Fruit fly (Drosophila melanogaster): Measurements from ENCODE around the gene Unc-76.

Gene Unc-76

dm6 chrX:2088798-2089197 lies 8.4 kb downstream of the Unc-76 start:
- no peak for TF ChIP-seq Dfd (GFP tag; optimal IDR thresholded peaks at IDR 0.05)
- no peak for TF ChIP-seq br (GFP tag; optimal IDR thresholded peaks at IDR 0.05)

- TF ChIP-seq Hr83 (GFP tag; optimal IDR thresholded peaks at IDR 0.05; ENCODE audit: poor library complexity, severe bottlenecking) (no peak), foxo (GFP tag; optimal IDR thresholded peaks at IDR 0.05) (no peak), Dif (GFP tag; optimal IDR thresholded peaks at IDR 0.05; ENCODE audit: partially characterized antibody) (no peak), dsf (GFP tag; optimal IDR thresholded peaks at IDR 0.05; ENCODE audit: borderline replicate concordance) (no peak), Vsx2 (GFP tag; optimal IDR thresholded peaks at IDR 0.05; ENCODE audit: partially characterized antibody) (no peak), h (GFP tag; optimal IDR thresholded peaks at IDR 0.05) (no peak), CG9705 (GFP tag; optimal IDR thresholded peaks at IDR 0.05) (no peak), Mio (GFP tag; optimal IDR thresholded peaks at IDR 0.05) (no peak), CG32264 (GFP tag; optimal IDR thresholded peaks at IDR 0.05) (no peak), N (GFP tag; optimal IDR thresholded peaks at IDR 0.05) (no peak), Hnf4 (GFP tag; optimal IDR thresholded peaks at IDR 0.05) (no peak), Hr78 (GFP tag; optimal IDR thresholded peaks at IDR 0.05) (no peak), fru (GFP tag; optimal IDR thresholded peaks at IDR 0.05) (no peak), Dfd (GFP tag; optimal IDR thresholded peaks at IDR 0.05) (no peak), CrebA (GFP tag; optimal IDR thresholded peaks at IDR 0.05; ENCODE audit: borderline replicate concordance) (no peak), lola (GFP tag; optimal IDR thresholded peaks at IDR 0.05) (no peak), Sp1 (GFP tag; optimal IDR thresholded peaks at IDR 0.05) (no peak)
These were observed 9.4 kb downstream of the Unc-76 start for dm6 chrX:2089812-2090211.

- TF ChIP-seq psq (GFP tag; optimal IDR thresholded peaks at IDR 0.05) (peak; percentile 33), h (GFP tag; optimal IDR thresholded peaks at IDR 0.05) (peak; percentile 23), Sp1 (GFP tag; optimal IDR thresholded peaks at IDR 0.05) (peak; percentile 63), sv (GFP tag; optimal IDR thresholded peaks at IDR 0.05) (peak; percentile 34), foxo (GFP tag; optimal IDR thresholded peaks at IDR 0.05) (peak in 1 of 2 experiments; percentile 50), N (GFP tag; optimal IDR thresholded peaks at IDR 0.05) (peak; percentile 75), CG9705 (GFP tag; optimal IDR thresholded peaks at IDR 0.05) (no peak), pan (optimal IDR thresholded peaks at IDR 0.05) (no peak), rgr (GFP tag; optimal IDR thresholded peaks at IDR 0.05) (peak; percentile 1), OdsH (GFP tag; optimal IDR thresholded peaks at IDR 0.05) (no peak), fru (GFP tag; optimal IDR thresholded peaks at IDR 0.05) (no peak), Hnf4 (GFP tag; optimal IDR thresholded peaks at IDR 0.05) (peak; percentile 91), Jra (GFP tag; optimal IDR thresholded peaks at IDR 0.05) (peak; percentile 35), tai (GFP tag; optimal IDR thresholded peaks at IDR 0.05) (no peak), Hr83 (GFP tag; optimal IDR thresholded peaks at IDR 0.05; ENCODE audit: poor library complexity, severe bottlenecking) (peak; percentile 18), Rel (GFP tag; optimal IDR thresholded peaks at IDR 0.05) (no peak), Rel (tag; optimal IDR thresholded peaks at IDR 0.05) (peak; percentile 3), Mio (GFP tag; optimal IDR thresholded peaks at IDR 0.05) (no peak), usp (GFP tag; optimal IDR thresholded peaks at IDR 0.05) (no peak), CrebA (GFP tag; optimal IDR thresholded peaks at IDR 0.05; ENCODE audit: borderline replicate concordance) (no peak), Dfd (GFP tag; optimal IDR thresholded peaks at IDR 0.05) (peak; percentile 82), CG32264 (GFP tag; optimal IDR thresholded peaks at IDR 0.05) (no peak), HLH106 (tag; optimal IDR thresholded peaks at IDR 0.05) (peak; percentile 5), jim (GFP tag; optimal IDR thresholded peaks at IDR 0.05) (peak; percentile 92)
These were observed 13.8 kb downstream of the Unc-76 start, which contains the start of gene csw for dm6 chrX:2094072-2094761. TSS of gene csw (plus strand) at chrX:2094234.

dm6 chrX:2096341-2096740 lies 15.9 kb downstream of the Unc-76 start:
- TF ChIP-seq usp (GFP tag; optimal IDR thresholded peaks at IDR 0.05) (no peak), ey (GFP tag; optimal IDR thresholded peaks at IDR 0.05) (no peak), dmrt93B (GFP tag; optimal IDR thresholded peaks at IDR 0.05) (no peak), sv (GFP tag; optimal IDR thresholded peaks at IDR 0.05) (no peak), CG9705 (GFP tag; optimal IDR thresholded peaks at IDR 0.05) (no peak), h (GFP tag; optimal IDR thresholded peaks at IDR 0.05) (no peak), Hr83 (GFP tag; optimal IDR thresholded peaks at IDR 0.05; ENCODE audit: poor library complexity, severe bottlenecking) (no peak)
